Worm (Caenorhabditis elegans) whole organism, L1 larva: ENCODE measurements around the gene klp-12.

Source experiments
- C04F5.9 ChIP-seq: sonication (generic microtip); optimal IDR thresholded peaks from 2 replicates; lab custom pipeline; 2016; ENCODE audit warnings: missing genetic modification characterization, missing compliant biosample characterization
- efl-3 ChIP-seq: fragments of 200-800 bp; sonication (Bioruptor generic); optimal IDR thresholded peaks from 2 replicates; lab custom pipeline; 2018; ENCODE audit warnings: mild to moderate bottlenecking, missing genetic modification characterization, missing compliant biosample characterization
- fkh-10 ChIP-seq: sonication (generic microtip); optimal IDR thresholded peaks from 2 replicates; lab custom pipeline; 2017; ENCODE audit warnings: missing biosample characterization, missing genetic modification reagents, missing genetic modification characterization
- nhr-76 ChIP-seq: sonication (generic microtip); optimal IDR thresholded peaks from 2 replicates; lab custom pipeline; 2017; ENCODE audit warnings: missing biosample characterization, missing genetic modification characterization
- nhr-90 ChIP-seq: sonication (generic microtip); optimal IDR thresholded peaks from 2 replicates; lab custom pipeline; 2016; ENCODE audit warnings: mild to moderate bottlenecking, missing genetic modification characterization, missing compliant biosample characterization; ENCODE audit not compliant: poor library complexity
- sptf-1 ChIP-seq: fragments of 150-350 bp; optimal IDR thresholded peaks from 2 replicates; lab custom pipeline; 2014; ENCODE audit warnings: missing biosample characterization, missing genetic modification characterization
- swsn-7 ChIP-seq: sonication (generic microtip); optimal IDR thresholded peaks from 2 replicates; lab custom pipeline; 2016; ENCODE audit warnings: missing genetic modification characterization, missing compliant biosample characterization
- vab-15 ChIP-seq: sonication (generic microtip); optimal IDR thresholded peaks from 2 replicates; lab custom pipeline; 2017; ENCODE audit warnings: missing genotype, mild to moderate bottlenecking, missing genetic modification characterization, missing compliant biosample characterization

The klp-12 gene

ce11 chrIV:11296787-11297186 lies 62.9 kb downstream of the klp-12 start, which contains the start of gene mttu-1:
Gene mttu-1, minus strand, starts transcription at chrIV:11296887.
- TF ChIP-seq nhr-76 (tag; lab: Kevin White, UChicago) = no peak
- no peak for TF ChIP-seq C04F5.9 (tag; lab: Kevin White, UChicago)
- no peak for TF ChIP-seq swsn-7 (tag; lab: Kevin White, UChicago)
- no peak for TF ChIP-seq nhr-90 (tag; lab: Kevin White, UChicago)
- TF ChIP-seq vab-15 = no peak
- no peak for TF ChIP-seq fkh-10
- no peak for TF ChIP-seq sptf-1 (tag; lab: Kevin White, UChicago)
- no peak for TF ChIP-seq efl-3
